Worm (Caenorhabditis elegans) whole organism, L3 larva: ENCODE data around the gene F46F5.5.
A peak's percentile ranks its signal among the peaks of the same experiment; 100 is the strongest.

Experiments used
- elt-2 ChIP-seq: sonication (generic microtip); optimal IDR thresholded peaks from 2 replicates; lab custom pipeline; 2016; ENCODE audit warnings: missing genetic modification reagents, mild to moderate bottlenecking, missing genetic modification characterization, missing compliant biosample characterization
- elt-3 ChIP-seq, 3 experiments: fragments of 150-350 bp in 1 of 3; sonication (generic microtip) in 2 of 3; optimal IDR thresholded peaks; 2 replicates in 2 of 3; 4 replicates in 1 of 3; lab custom pipeline; 2014 to 2017; ENCODE audit warnings: missing biosample characterization in 3 of 3, missing genetic modification characterization in 3 of 3
- mml-1 ChIP-seq: fragments of 150-350 bp; sonication (generic microtip); optimal IDR thresholded peaks from 3 replicates; lab custom pipeline; 2014; ENCODE audit warnings: missing biosample characterization, missing genetic modification characterization
- nhr-12 ChIP-seq: fragments of 150-350 bp; optimal IDR thresholded peaks from 2 replicates; lab custom pipeline; 2014; ENCODE audit warnings: missing biosample characterization, missing genetic modification characterization
- nhr-77 ChIP-seq: fragments of 150-350 bp; optimal IDR thresholded peaks from 2 replicates; lab custom pipeline; 2014; ENCODE audit warnings: missing biosample characterization, missing genetic modification characterization
- pha-4 ChIP-seq: fragments of 150-350 bp; optimal IDR thresholded peaks from 2 replicates; lab custom pipeline; 2014; ENCODE audit warnings: missing biosample characterization, missing genetic modification reagents, missing genetic modification characterization
- unc-62 ChIP-seq: fragments of 150-350 bp; sonication (generic microtip); optimal IDR thresholded peaks from 4 replicates; lab custom pipeline; 2014; ENCODE audit warnings: missing biosample characterization, missing genetic modification reagents, missing genetic modification characterization

Gene F46F5.5

DNA sequence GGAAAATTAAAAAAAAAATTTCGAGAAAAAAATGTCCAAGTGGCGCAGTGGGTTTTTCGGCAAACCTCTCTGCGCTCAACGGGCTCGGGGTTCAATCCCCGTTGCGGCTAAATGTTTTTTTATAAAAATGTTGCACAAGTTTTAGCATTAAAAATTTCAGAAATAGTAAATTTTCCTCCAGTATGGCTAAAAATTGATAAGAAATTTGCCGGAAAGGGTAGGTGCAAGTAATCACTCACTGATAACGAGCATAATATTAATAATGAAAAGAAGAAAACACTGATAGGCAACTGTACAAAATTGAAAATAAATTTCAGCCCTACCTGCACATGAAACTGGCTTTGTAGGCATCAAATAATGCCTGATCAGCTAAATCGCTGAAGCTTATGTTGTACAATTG is 48.4 kb downstream of the F46F5.5 start:
- TF ChIP-seq unc-62 (GFP tag; lab: Kevin White, UChicago) (no peak), elt-2 (tag; lab: Kevin White, UChicago) (peak; percentile 62)

- no peak for TF ChIP-seq mml-1
- peak; percentile 61 for TF ChIP-seq elt-2 (tag; lab: Kevin White, UChicago)
- TF ChIP-seq nhr-12 (tag; lab: Kevin White, UChicago): no peak
- TF ChIP-seq elt-3 (tag; optimal IDR thresholded peaks at IDR 0.05; lab: Kevin White, UChicago): no peak
- TF ChIP-seq pha-4: peak; percentile 42
- TF ChIP-seq nhr-77 (tag; lab: Kevin White, UChicago): no peak
Observed at ce11 chrII:762942-763341, 49.9 kb downstream of the F46F5.5 start.
